Comparison of ENCODE assay signal across 5 worm cellular contexts in the genomic region with DNA sequence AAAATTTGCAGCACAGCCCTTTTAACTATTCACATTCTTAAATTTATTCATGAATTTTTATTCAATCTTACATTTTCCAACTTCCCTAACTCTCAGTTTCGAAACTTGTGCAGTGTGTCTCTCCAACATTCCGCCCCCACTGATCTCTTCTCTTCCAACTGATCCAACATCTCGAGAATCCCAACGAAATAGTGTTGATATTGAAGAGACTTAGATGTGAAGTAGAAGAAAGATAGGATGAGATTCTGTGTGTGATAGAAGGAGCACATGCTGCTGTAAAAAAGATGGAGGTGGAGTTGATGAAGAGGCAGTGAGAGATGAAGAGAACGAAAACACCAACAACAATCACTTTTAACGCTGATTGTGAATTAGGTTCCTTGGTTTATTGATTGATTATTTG.
TF ChIP-seq lines count a peak whose summit lies in the region.

No protein-coding gene starts in this region.

TF ChIP-seq in whole organism, L1 larva, 84 proteins besides CTCF, POLR2A, EP300 and RAD21:
- TF ChIP-seq snu-23 (GFP tag; optimal IDR thresholded peaks at IDR 0.05; lab: Kevin White, UChicago): peak; percentile 13
- no peak for TF ChIP-seq C16A3.4 (tag; optimal IDR thresholded peaks at IDR 0.05; lab: Kevin White, UChicago)
- TF ChIP-seq lin-14 (GFP tag; optimal IDR thresholded peaks at IDR 0.05; lab: Kevin White, UChicago): peak; percentile 76
- TF ChIP-seq hlh-4 (tag; optimal IDR thresholded peaks at IDR 0.05; lab: Kevin White, UChicago): no peak
- TF ChIP-seq rnt-1 (tag; optimal IDR thresholded peaks at IDR 0.05; lab: Kevin White, UChicago): peak; percentile 53
- no peak for TF ChIP-seq lir-3 (tag; optimal IDR thresholded peaks at IDR 0.05; lab: Kevin White, UChicago; ENCODE audit: poor library complexity)
- TF ChIP-seq lsy-2 (tag; optimal IDR thresholded peaks at IDR 0.05; lab: Kevin White, UChicago): peak in 1 of 2 experiments; percentile 39
- 0 out of 2 replicates have a peak, but pooled peaks have one; percentile 7 for TF ChIP-seq nhr-19 (GFP tag; conservative IDR thresholded peaks at IDR 0.05; lab: Robert Waterston, UW)

TF ChIP-seq in whole organism, L2 larva, 48 proteins besides CTCF, POLR2A, EP300 and RAD21:
- no peak for TF ChIP-seq lsy-2 (tag; optimal IDR thresholded peaks at IDR 0.05; lab: Kevin White, UChicago)
- no peak for TF ChIP-seq snpc-4 (tag; optimal IDR thresholded peaks at IDR 0.05; lab: Kevin White, UChicago)
- no peak for TF ChIP-seq elt-1 (tag; optimal IDR thresholded peaks at IDR 0.05; lab: Kevin White, UChicago)
- no peak for TF ChIP-seq ztf-11 (tag; optimal IDR thresholded peaks at IDR 0.05; lab: Kevin White, UChicago)
- no peak for TF ChIP-seq nhr-6 (tag; optimal IDR thresholded peaks at IDR 0.05; lab: Kevin White, UChicago)
- TF ChIP-seq aly-2 (tag; optimal IDR thresholded peaks at IDR 0.05; lab: Kevin White, UChicago): no peak
- TF ChIP-seq C34F6.9 (tag; optimal IDR thresholded peaks at IDR 0.05; lab: Kevin White, UChicago): peak; percentile 17
- no peak for TF ChIP-seq unc-62 (GFP tag; optimal IDR thresholded peaks at IDR 0.05; lab: Kevin White, UChicago)
- no peak for TF ChIP-seq egl-27 (tag; optimal IDR thresholded peaks at IDR 0.05; lab: Kevin White, UChicago)
- TF ChIP-seq R02D3.7 (tag; optimal IDR thresholded peaks at IDR 0.05; lab: Kevin White, UChicago): no peak
- TF ChIP-seq nhr-129 (tag; optimal IDR thresholded peaks at IDR 0.05; lab: Kevin White, UChicago): peak; percentile 46
- TF ChIP-seq mab-5 (tag; optimal IDR thresholded peaks at IDR 0.05; lab: Kevin White, UChicago): no peak
- TF ChIP-seq sma-9 (GFP tag; optimal IDR thresholded peaks at IDR 0.05; lab: Kevin White, UChicago): peak; percentile 41
- no peak for TF ChIP-seq sma-9 (tag; optimal IDR thresholded peaks at IDR 0.05; lab: Kevin White, UChicago)

TF ChIP-seq in whole organism, L4 larva, 104 proteins besides CTCF, POLR2A, EP300 and RAD21:
- TF ChIP-seq mxl-3 (GFP tag; optimal IDR thresholded peaks at IDR 0.05; lab: Kevin White, UChicago) (peak; percentile 22), ceh-28 (tag; optimal IDR thresholded peaks at IDR 0.05; lab: Kevin White, UChicago) (no peak), F37D6.2 (tag; optimal IDR thresholded peaks at IDR 0.05; lab: Kevin White, UChicago) (no peak), fkh-10 (GFP tag; optimal IDR thresholded peaks at IDR 0.05; lab: Kevin White, UChicago) (no peak), pha-4 (GFP tag; IDR thresholded peaks at IDR 0.05; lab: Robert Waterston, UW) (no peak), pha-4 (tag; optimal IDR thresholded peaks at IDR 0.05; lab: Kevin White, UChicago) (no peak), daf-16 (GFP tag; optimal IDR thresholded peaks at IDR 0.05; lab: Kevin White, UChicago) (peak in 1 of 2 experiments; percentile 18), daf-16 (tag; optimal IDR thresholded peaks at IDR 0.05; lab: Kevin White, UChicago) (no peak), ZK337.2 (GFP tag; IDR thresholded peaks at IDR 0.05; lab: Robert Waterston, UW) (no peak), cey-2 (tag; optimal IDR thresholded peaks at IDR 0.05; lab: Kevin White, UChicago; ENCODE audit: borderline replicate concordance, insufficient read depth) (no peak), rbr-2 (tag; optimal IDR thresholded peaks at IDR 0.05; lab: Kevin White, UChicago) (no peak), ztf-7 (tag; optimal IDR thresholded peaks at IDR 0.05; lab: Kevin White, UChicago) (no peak), nhr-28 (tag; optimal IDR thresholded peaks at IDR 0.05; lab: Kevin White, UChicago) (peak; percentile 1), aha-1 (tag; lab: Kevin White, UChicago) (no peak)
TF ChIP-seq in whole organism, L4 larva: peak in this region for 3.

TF ChIP-seq in whole organism, late embryonic, 69 proteins besides CTCF, POLR2A, EP300 and RAD21:
- TF ChIP-seq tbx-7 (tag; optimal IDR thresholded peaks at IDR 0.05; lab: Kevin White, UChicago): no peak
- TF ChIP-seq ets-4 (tag; optimal IDR thresholded peaks at IDR 0.05; lab: Kevin White, UChicago): no peak
- TF ChIP-seq dmd-4 (tag; optimal IDR thresholded peaks at IDR 0.05; lab: Kevin White, UChicago; ENCODE audit: borderline replicate concordance): no peak
- peak; percentile 24 for TF ChIP-seq unc-55 (GFP tag; optimal IDR thresholded peaks at IDR 0.05; lab: Kevin White, UChicago)
- no peak for TF ChIP-seq elt-2 (tag; optimal IDR thresholded peaks at IDR 0.05; lab: Kevin White, UChicago)
- no peak for TF ChIP-seq rnt-1 (tag; optimal IDR thresholded peaks at IDR 0.05; lab: Kevin White, UChicago)
- TF ChIP-seq ceh-18 (tag; optimal IDR thresholded peaks at IDR 0.05; lab: Kevin White, UChicago): peak; percentile 29
- TF ChIP-seq npax-4 (tag; optimal IDR thresholded peaks at IDR 0.05; lab: Kevin White, UChicago): no peak
- TF ChIP-seq fax-1 (tag; optimal IDR thresholded peaks at IDR 0.05; lab: Kevin White, UChicago): no peak
- TF ChIP-seq nhr-11 (tag; optimal IDR thresholded peaks at IDR 0.05; lab: Kevin White, UChicago): no peak
- no peak for TF ChIP-seq lim-6 (tag; optimal IDR thresholded peaks at IDR 0.05; lab: Kevin White, UChicago)
- no peak for TF ChIP-seq ceh-34 (tag; optimal IDR thresholded peaks at IDR 0.05; lab: Kevin White, UChicago)
- no peak for TF ChIP-seq hlh-30 (tag; optimal IDR thresholded peaks at IDR 0.05; lab: Kevin White, UChicago; ENCODE audit: insufficient read depth)
- TF ChIP-seq ceh-6 (GFP tag; optimal IDR thresholded peaks at IDR 0.05; lab: Kevin White, UChicago): no peak

TF ChIP-seq in whole organism, mixed stage, embryonic, 35 proteins besides CTCF, POLR2A, EP300 and RAD21:
- TF ChIP-seq M03D4.4 (tag; optimal IDR thresholded peaks at IDR 0.05; lab: Kevin White, UChicago): no peak
- no peak for TF ChIP-seq nhr-28 (tag; optimal IDR thresholded peaks at IDR 0.05; lab: Kevin White, UChicago)
- no peak for TF ChIP-seq cnd-1 (tag; optimal IDR thresholded peaks at IDR 0.05; lab: Kevin White, UChicago)
- no peak for TF ChIP-seq elt-3 (tag; optimal IDR thresholded peaks at IDR 0.05; lab: Kevin White, UChicago)
- TF ChIP-seq mls-2 (tag; optimal IDR thresholded peaks at IDR 0.05; lab: Kevin White, UChicago): no peak
- no peak for TF ChIP-seq zip-8 (tag; optimal IDR thresholded peaks at IDR 0.05; lab: Kevin White, UChicago)
- no peak for TF ChIP-seq nhr-237 (tag; optimal IDR thresholded peaks at IDR 0.05; lab: Kevin White, UChicago)
- TF ChIP-seq unc-39 (tag; optimal IDR thresholded peaks at IDR 0.05; lab: Kevin White, UChicago): no peak
- TF ChIP-seq nhr-76 (tag; optimal IDR thresholded peaks at IDR 0.05; lab: Kevin White, UChicago): no peak
- TF ChIP-seq lsy-2 (tag; optimal IDR thresholded peaks at IDR 0.05; lab: Kevin White, UChicago): no peak
- no peak for TF ChIP-seq lin-13 (tag; optimal IDR thresholded peaks at IDR 0.05; lab: Kevin White, UChicago)
- peak; percentile 71 for TF ChIP-seq hlh-1 (tag; optimal IDR thresholded peaks at IDR 0.05; lab: Kevin White, UChicago)
- no peak for TF ChIP-seq ceh-83 (GFP tag; optimal IDR thresholded peaks at IDR 0.05; lab: Kevin White, UChicago)
- TF ChIP-seq unc-62 (GFP tag; optimal IDR thresholded peaks at IDR 0.05; lab: Kevin White, UChicago): peak; percentile 13
- TF ChIP-seq blmp-1 (tag; optimal IDR thresholded peaks at IDR 0.05; lab: Kevin White, UChicago): no peak
- no peak for TF ChIP-seq drap-1 (GFP tag; optimal IDR thresholded peaks at IDR 0.05; lab: Kevin White, UChicago)
- TF ChIP-seq ceh-43 (GFP tag; optimal IDR thresholded peaks at IDR 0.05; lab: Kevin White, UChicago): no peak
- TF ChIP-seq ceh-39 (tag; optimal IDR thresholded peaks at IDR 0.05; lab: Kevin White, UChicago): no peak
- no peak for TF ChIP-seq mep-1 (tag; optimal IDR thresholded peaks at IDR 0.05; lab: Kevin White, UChicago)
- TF ChIP-seq sem-2 (GFP tag; optimal IDR thresholded peaks at IDR 0.05; lab: Kevin White, UChicago): no peak
- TF ChIP-seq snpc-4 (tag; optimal IDR thresholded peaks at IDR 0.05; lab: Kevin White, UChicago): no peak
- peak; percentile 32 for TF ChIP-seq unc-120 (tag; optimal IDR thresholded peaks at IDR 0.05; lab: Kevin White, UChicago; ENCODE audit: poor library complexity, severe bottlenecking)
- no peak for TF ChIP-seq sptf-1 (tag; optimal IDR thresholded peaks at IDR 0.05; lab: Kevin White, UChicago)
- no peak for TF ChIP-seq tbx-8 (GFP tag; optimal IDR thresholded peaks at IDR 0.05; lab: Kevin White, UChicago)
TF ChIP-seq in whole organism, mixed stage, embryonic: peak in this region for 3.
